Fruit fly (Drosophila melanogaster) whole organism, larva: ENCODE results near the gene CG10859.

Source experiments
- noc ChIP-seq: fragments of 200-800 bp; sonication (Bioruptor generic); optimal IDR thresholded peaks from 3 replicates; lab custom pipeline; 2019; ENCODE audit warnings: missing biosample characterization, mild to moderate bottlenecking, missing genetic modification characterization, moderate library complexity

Gene CG10859

dm6 chr2L:13398614-13399161, at the start of gene CG10859, which contains the start of gene CG7110:
Gene CG10859, minus strand, starts transcription at chr2L:13398664.
Gene CG7110, plus strand, starts transcription at chr2L:13398991.
- TF ChIP-seq noc: no peak

DNA sequence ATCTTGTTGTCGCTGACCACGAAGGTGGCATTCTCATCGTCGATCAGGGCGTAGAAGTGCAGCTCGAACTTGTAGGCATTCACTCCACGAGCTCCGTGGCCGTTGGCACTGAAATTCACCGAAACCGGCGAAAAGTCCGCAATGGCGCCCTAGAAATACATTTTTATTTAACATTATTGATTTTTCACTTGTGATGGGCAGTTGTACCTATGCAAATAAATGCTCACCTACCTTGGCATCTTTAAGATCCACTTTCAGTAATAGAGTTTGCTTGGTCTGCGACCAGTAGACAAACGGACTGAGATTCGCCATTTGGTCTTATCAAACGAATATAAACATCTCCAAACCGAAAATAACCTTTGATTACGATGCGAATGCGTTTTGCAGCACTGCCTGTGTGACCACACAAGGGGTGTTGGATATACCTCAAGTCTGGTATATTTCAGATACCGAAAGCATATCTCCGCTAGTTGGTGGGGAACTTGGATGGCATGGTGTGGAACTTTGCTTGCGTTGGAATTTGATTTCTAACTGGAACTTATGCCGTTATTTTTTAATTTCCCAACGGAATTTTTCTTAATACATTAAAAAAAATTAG, 46.9 kb upstream of the CG10859 start, which contains the start of gene Hacd2:
Gene Hacd2, minus strand, starts transcription at position 403 of the 598 bp plus-strand sequence.
- TF ChIP-seq noc: no peak

- TF ChIP-seq noc: peak; percentile 39
Measured at dm6 chr2L:13436791-13437190, 38.3 kb upstream of the CG10859 start.

DNA sequence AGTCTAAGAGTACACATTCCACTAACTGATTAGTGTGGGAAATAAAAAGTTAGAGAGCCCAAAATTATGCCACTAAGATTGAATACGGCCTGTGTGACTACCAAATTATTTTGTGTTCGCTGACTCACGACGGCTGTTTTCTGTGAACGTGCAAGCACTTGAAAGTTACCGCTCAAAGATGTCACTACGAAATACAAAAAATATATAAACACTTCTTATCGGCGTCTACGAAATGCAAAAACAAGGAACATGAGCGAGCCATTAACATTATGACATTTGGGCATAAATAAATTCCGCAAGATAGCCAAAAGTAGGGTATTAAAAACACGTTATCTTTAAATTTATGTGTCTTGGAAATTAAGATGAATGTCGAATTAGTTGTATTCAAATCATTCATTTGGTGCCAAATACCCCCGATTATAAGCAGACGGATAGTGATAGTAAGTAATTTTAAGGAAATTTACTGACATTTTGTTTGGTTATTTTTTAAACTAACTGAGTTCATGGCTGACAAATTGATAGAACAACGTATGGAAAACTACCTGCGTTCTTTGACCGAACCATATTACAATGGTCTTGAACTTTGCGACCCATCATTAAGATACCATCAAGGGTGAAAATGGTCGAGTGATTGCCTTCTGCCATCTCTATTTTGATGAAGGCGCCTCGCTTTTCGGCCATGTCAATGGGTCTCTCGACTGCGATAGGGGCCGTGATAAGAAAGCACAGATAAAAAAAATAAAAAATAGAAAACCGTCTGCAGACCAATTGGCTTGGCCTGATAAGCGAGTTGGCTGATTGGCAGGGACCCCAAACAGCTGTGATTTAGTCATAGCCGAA, 36.6 kb upstream of the CG10859 start, which contains the start of gene Tehao:
Gene Tehao, plus strand, starts transcription at position 828 of the 840 bp plus-strand sequence.
- peak; percentile 93 for TF ChIP-seq noc

DNA sequence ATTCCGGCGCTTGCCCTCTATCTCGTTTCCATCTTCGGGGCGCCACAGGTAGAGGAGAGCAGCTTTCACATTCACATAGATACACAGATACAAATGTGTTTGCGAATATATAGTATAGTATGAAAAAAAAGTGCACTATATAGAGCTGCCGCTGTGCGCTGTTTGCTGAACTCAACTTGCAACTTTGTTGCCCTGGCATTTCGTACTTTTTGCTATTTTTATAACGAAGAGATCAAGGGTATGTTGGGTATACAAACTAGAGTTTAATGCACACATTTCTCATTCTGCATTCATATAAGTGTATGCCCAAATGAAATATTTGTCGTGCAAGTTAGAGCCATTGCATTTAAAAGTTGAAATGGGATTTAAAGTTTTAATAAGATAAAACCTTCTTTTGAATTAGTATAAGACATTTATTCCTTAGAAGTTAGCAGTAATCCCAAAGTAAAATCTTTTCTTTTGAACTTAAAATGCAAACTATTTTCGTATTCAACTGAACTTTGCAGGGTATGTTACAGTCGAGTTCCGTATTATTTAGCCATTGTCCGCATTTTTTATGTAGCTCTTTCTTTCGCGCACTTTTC, 32.5 kb upstream of the CG10859 start:
- TF ChIP-seq noc: no peak

DNA sequence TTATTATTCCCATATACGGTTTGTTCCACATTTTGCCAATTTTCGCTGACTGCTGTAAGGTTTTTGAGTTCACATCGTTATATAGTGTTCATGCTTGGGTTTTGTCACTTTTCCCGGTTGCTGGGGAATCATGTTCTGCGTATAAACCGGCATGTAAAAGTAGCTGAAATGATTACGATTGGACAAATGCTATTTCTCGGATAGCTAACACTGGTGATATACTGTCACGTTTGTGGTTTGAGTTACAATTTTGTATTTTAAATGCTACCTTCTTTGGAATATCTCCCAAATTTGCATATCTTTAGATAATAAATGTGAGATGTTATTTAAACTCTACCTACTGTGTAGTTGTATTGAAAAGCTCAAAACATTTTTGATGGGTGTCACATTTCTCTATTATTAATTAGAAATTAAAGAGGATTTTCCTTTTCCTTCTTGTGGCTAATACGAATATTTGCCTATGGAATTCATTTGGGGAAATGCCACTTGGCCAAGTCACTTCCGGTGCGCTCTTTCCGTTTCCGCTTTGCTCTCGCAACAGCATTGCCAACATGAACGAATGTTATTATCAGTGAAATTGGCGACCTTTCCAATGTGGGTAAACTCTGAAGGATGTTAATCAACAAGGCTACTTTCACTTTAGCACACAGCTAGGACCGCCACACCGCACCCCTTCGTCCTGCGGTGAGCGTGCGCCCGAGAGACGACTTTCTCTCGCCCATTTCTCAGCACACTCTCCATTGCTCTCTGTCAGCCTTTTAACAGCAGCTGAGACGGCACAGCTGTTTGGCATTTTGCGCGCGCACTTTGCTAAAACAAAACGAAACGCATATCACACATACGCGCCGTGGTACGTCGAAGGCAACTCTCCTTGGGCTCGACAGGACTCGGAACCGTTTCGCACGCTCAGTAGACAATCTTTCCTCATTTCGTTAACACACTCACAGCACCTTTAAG, 16.3 kb upstream of the CG10859 start, which contains the start of the genes CG16956, CG42784 and CG43850:
Gene CG16956, minus strand, starts transcription at position 51 of the 957 bp plus-strand sequence.
Gene CG42784, plus strand, starts transcription at position 907 of the 957 bp plus-strand sequence.
Gene CG43850, plus strand, starts transcription at position 907 of the 957 bp plus-strand sequence.
- TF ChIP-seq noc: no peak

dm6 chr2L:13412219-13412618, 13.8 kb upstream of the CG10859 start, which contains the start of gene Flad2:
Gene Flad2, plus strand, starts transcription at chr2L:13412519.
- TF ChIP-seq noc: no peak

dm6 chr2L:13411566-13411965, 13.1 kb upstream of the CG10859 start, which contains the start of gene Vm34Ca:
Gene Vm34Ca, minus strand, starts transcription at chr2L:13411631.
- no peak for TF ChIP-seq noc

dm6 chr2L:13399565-13399964, 1.1 kb upstream of the CG10859 start:
- TF ChIP-seq noc: no peak

DNA sequence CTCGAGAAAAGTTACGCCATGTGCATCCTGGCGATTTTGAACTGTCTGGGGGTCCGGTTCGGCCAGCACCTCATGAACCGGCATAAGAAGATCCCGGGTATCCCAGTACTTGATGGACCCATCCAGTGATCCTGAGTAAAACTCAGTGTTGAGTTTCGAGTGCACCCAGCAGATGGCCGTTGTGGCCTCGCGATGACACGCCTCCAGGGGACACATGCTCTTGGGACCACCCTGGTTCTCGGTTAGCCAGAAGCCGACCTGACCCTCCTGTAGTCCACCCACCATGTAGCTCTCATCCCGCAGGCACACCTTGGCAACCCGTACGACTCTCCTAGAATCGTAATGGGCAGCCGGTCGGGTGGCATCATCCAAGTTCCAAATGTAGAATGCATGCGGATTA, 1.1 kb downstream of the CG10859 start:
- no peak for TF ChIP-seq noc

DNA sequence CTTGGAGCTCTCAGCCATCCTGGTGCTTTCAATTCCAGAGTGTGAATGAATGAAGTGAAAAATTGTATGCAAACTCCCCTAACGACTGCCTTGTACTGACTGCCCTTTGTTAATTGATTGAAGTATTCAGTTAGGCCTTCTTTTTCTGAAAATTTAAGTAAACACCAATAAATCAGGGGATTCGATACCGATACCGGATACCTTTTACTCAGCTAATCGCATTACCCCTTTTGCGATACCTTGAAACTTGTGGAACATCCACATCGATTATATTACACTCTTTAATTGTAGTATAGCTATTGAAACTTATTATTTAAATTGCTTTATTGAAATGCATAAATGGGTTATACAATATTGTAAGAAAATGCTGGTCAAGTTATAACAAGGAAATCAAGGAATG, 2.4 kb downstream of the CG10859 start, which contains the start of gene CG16957:
Gene CG16957, minus strand, starts transcription at position 101 of the 400 bp plus-strand sequence.
- TF ChIP-seq noc: no peak

- peak; percentile 83 for TF ChIP-seq noc
Measured at dm6 chr2L:13394903-13395302, 3.6 kb downstream of the CG10859 start, which contains the start of gene RpL24. Gene RpL24, minus strand, starts transcription at chr2L:13395131.

DNA sequence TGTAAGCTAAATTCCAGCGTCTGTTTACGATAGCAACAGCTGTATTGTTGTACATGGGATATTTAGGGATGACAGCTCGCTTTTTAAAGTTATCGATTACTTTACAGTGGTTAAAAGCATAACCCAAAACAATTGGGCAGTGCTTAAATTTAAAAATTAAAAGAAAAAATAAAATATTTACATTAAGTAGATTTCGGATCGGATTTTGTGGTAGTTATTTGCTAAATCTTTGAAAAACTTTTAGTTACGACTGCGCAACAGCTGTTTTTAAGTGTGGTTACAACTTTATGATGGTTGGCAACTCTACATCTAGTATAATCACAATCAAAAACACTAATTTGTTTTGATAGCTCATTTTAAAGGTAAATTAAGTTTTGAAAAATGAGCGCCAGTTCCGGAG, 11.2 kb downstream of the CG10859 start, which contains the start of the genes Ing5 and CG7099:
Gene Ing5, minus strand, starts transcription at position 58 of the 400 bp plus-strand sequence.
Gene CG7099, plus strand, starts transcription at position 317 of the 400 bp plus-strand sequence.
- TF ChIP-seq noc: peak; percentile 95

DNA sequence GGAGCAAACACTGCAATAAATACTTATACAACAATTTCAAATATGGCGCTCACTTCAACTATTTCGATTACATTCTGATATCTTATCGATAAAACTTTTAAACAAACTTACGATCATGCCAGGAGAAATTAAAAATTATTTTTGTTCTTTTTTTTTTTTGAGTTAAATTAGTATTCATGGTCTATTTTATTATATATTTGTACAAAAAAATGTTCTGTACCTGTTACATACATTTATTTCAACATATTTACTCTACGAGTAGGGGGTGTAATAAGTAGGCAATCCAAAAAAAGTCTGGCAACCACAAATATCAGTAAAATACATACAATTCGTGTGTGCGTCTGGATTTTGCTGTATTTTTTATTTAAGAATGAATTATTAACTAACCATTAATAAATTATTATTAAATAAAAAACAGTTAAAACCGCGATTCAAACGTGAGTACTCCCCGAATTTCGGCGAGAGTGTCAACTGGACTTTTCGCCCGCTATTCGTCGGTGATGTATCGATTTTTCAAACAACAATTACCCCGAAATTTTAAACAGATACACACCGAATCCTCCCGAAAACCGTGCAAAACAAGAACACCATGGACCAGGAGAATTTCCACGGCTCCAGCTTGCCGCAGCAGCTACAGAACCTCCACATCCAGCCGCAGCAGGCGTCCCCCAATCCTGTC, 16.0 kb downstream of the CG10859 start, which contains the start of gene loqs:
Gene loqs, plus strand, starts transcription at position 302 of the 679 bp plus-strand sequence.
- no peak for TF ChIP-seq noc
